Fruit fly (Drosophila melanogaster): ENCODE results near the gene Abl.
A peak's percentile ranks its signal among the peaks of the same experiment; 100 is the strongest.

Gene Abl

dm6 chr3L:16615132-16615709 lies 32.5 kb downstream of the Abl start, which contains the start of gene Mo25 (continued):
- TF ChIP-seq CG9705 (GFP tag; optimal IDR thresholded peaks at IDR 0.05) (peak; percentile 18), usp (GFP tag; optimal IDR thresholded peaks at IDR 0.05) (no peak)

dm6 chr3L:16612972-16613371 lies 34.7 kb downstream of the Abl start:
- TF ChIP-seq GATAd (GFP tag; optimal IDR thresholded peaks at IDR 0.05) = no peak
- TF ChIP-seq psq (GFP tag; optimal IDR thresholded peaks at IDR 0.05) = peak; percentile 10
- TF ChIP-seq jim (GFP tag; optimal IDR thresholded peaks at IDR 0.05) = no peak
- TF ChIP-seq rgr (GFP tag; optimal IDR thresholded peaks at IDR 0.05) = peak; percentile 37
- peak; percentile 5 for TF ChIP-seq fru (GFP tag; optimal IDR thresholded peaks at IDR 0.05)
- no peak for TF ChIP-seq Mio (GFP tag; optimal IDR thresholded peaks at IDR 0.05)
- TF ChIP-seq br (GFP tag; optimal IDR thresholded peaks at IDR 0.05) = peak; percentile 15
- peak; percentile 62 for TF ChIP-seq sage (GFP tag; optimal IDR thresholded peaks at IDR 0.05)
- no peak for TF ChIP-seq OdsH (GFP tag; optimal IDR thresholded peaks at IDR 0.05)
- TF ChIP-seq foxo (GFP tag; optimal IDR thresholded peaks at IDR 0.05) = peak in 1 of 2 experiments; percentile 47
- no peak for TF ChIP-seq pan (optimal IDR thresholded peaks at IDR 0.05)
- TF ChIP-seq h (GFP tag; optimal IDR thresholded peaks at IDR 0.05) = peak; percentile 48
- TF ChIP-seq Abd-B (GFP tag; optimal IDR thresholded peaks at IDR 0.05) = no peak
- no peak for TF ChIP-seq tai (GFP tag; optimal IDR thresholded peaks at IDR 0.05)
- peak; percentile 74 for TF ChIP-seq Jra (GFP tag; optimal IDR thresholded peaks at IDR 0.05)
- TF ChIP-seq dsf (GFP tag; optimal IDR thresholded peaks at IDR 0.05; ENCODE audit: borderline replicate concordance) = no peak
- TF ChIP-seq usp (GFP tag; optimal IDR thresholded peaks at IDR 0.05) = no peak
- no peak for TF ChIP-seq woc (GFP tag; optimal IDR thresholded peaks at IDR 0.05)
- TF ChIP-seq Myc (optimal IDR thresholded peaks at IDR 0.05) = no peak
- TF ChIP-seq ey (GFP tag; optimal IDR thresholded peaks at IDR 0.05) = no peak
- TF ChIP-seq Hr83 (GFP tag; optimal IDR thresholded peaks at IDR 0.05; ENCODE audit: poor library complexity, severe bottlenecking) = peak; percentile 60
- TF ChIP-seq HLH106 (tag; optimal IDR thresholded peaks at IDR 0.05) = peak; percentile 26
- TF ChIP-seq Rel (GFP tag; optimal IDR thresholded peaks at IDR 0.05) = peak; percentile 52
- peak; percentile 76 for TF ChIP-seq Rel (tag; optimal IDR thresholded peaks at IDR 0.05)

dm6 chr3L:16612152-16612551 lies 35.5 kb downstream of the Abl start, which contains the start of gene CG4101:
TSS of gene CG4101 (plus strand) at chr3L:16612486.
- TF ChIP-seq jim (GFP tag; optimal IDR thresholded peaks at IDR 0.05) (no peak), Abd-B (GFP tag; optimal IDR thresholded peaks at IDR 0.05) (no peak), br (GFP tag; optimal IDR thresholded peaks at IDR 0.05) (peak; percentile 80), psq (GFP tag; optimal IDR thresholded peaks at IDR 0.05) (peak; percentile 74), Myc (optimal IDR thresholded peaks at IDR 0.05) (peak; percentile 13), tai (GFP tag; optimal IDR thresholded peaks at IDR 0.05) (no peak), Jra (GFP tag; optimal IDR thresholded peaks at IDR 0.05) (peak; percentile 89), Hr83 (GFP tag; optimal IDR thresholded peaks at IDR 0.05; ENCODE audit: poor library complexity, severe bottlenecking) (peak; percentile 21), fru (GFP tag; optimal IDR thresholded peaks at IDR 0.05) (peak; percentile 84), CrebA (GFP tag; optimal IDR thresholded peaks at IDR 0.05; ENCODE audit: borderline replicate concordance) (no peak), usp (GFP tag; optimal IDR thresholded peaks at IDR 0.05) (no peak), Dfd (GFP tag; optimal IDR thresholded peaks at IDR 0.05) (no peak), ey (GFP tag; optimal IDR thresholded peaks at IDR 0.05) (peak; percentile 85), dsf (GFP tag; optimal IDR thresholded peaks at IDR 0.05; ENCODE audit: borderline replicate concordance) (peak; percentile 77), CG9705 (GFP tag; optimal IDR thresholded peaks at IDR 0.05) (peak; percentile 75), Hnf4 (GFP tag; optimal IDR thresholded peaks at IDR 0.05) (peak; percentile 92), Hr78 (GFP tag; optimal IDR thresholded peaks at IDR 0.05) (no peak), dmrt93B (GFP tag; optimal IDR thresholded peaks at IDR 0.05) (peak; percentile 54), foxo (GFP tag; optimal IDR thresholded peaks at IDR 0.05) (peak; percentile 51 to 88), sage (GFP tag; optimal IDR thresholded peaks at IDR 0.05) (peak; percentile 62), OdsH (GFP tag; optimal IDR thresholded peaks at IDR 0.05) (peak; percentile 77), lola (GFP tag; optimal IDR thresholded peaks at IDR 0.05) (no peak), CG32264 (GFP tag; optimal IDR thresholded peaks at IDR 0.05) (peak; percentile 62), Mio (GFP tag; optimal IDR thresholded peaks at IDR 0.05) (peak; percentile 6), N (GFP tag; optimal IDR thresholded peaks at IDR 0.05) (no peak), dl (GFP tag; optimal IDR thresholded peaks at IDR 0.05; ENCODE audit: insufficient read depth in 1 of 2, partially characterized antibody in 2 of 2) (no peak), sv (GFP tag; optimal IDR thresholded peaks at IDR 0.05) (peak; percentile 82), HLH106 (tag; optimal IDR thresholded peaks at IDR 0.05) (peak; percentile 85), GATAd (GFP tag; optimal IDR thresholded peaks at IDR 0.05) (peak; percentile 77), pan (optimal IDR thresholded peaks at IDR 0.05) (no peak), h (GFP tag; optimal IDR thresholded peaks at IDR 0.05) (peak; percentile 90), Dif (GFP tag; optimal IDR thresholded peaks at IDR 0.05; ENCODE audit: partially characterized antibody) (no peak), brk (GFP tag; optimal IDR thresholded peaks at IDR 0.05) (peak; percentile 90), Sp1 (GFP tag; optimal IDR thresholded peaks at IDR 0.05) (peak; percentile 83), Rel (GFP tag; optimal IDR thresholded peaks at IDR 0.05) (no peak), Rel (tag; optimal IDR thresholded peaks at IDR 0.05) (peak; percentile 61), woc (GFP tag; optimal IDR thresholded peaks at IDR 0.05) (peak; percentile 79), rgr (GFP tag; optimal IDR thresholded peaks at IDR 0.05) (peak; percentile 87), Vsx2 (GFP tag; optimal IDR thresholded peaks at IDR 0.05; ENCODE audit: partially characterized antibody) (no peak)

Data from whole organism, wandering third instar larva.